Worm (Caenorhabditis elegans) whole organism, L4/young adult: ENCODE data around the gene srj-23.

Source experiments
- dao-5 ChIP-seq: sonication (generic microtip); optimal IDR thresholded peaks from 2 replicates; lab custom pipeline; 2016; ENCODE audit warnings: missing genotype, missing genetic modification characterization, moderate library complexity, missing compliant biosample characterization
- him-1 ChIP-seq: sonication (generic microtip); optimal IDR thresholded peaks from 2 replicates; lab custom pipeline; 2016; ENCODE audit warnings: missing genotype, missing genetic modification reagents, missing genetic modification characterization, missing compliant biosample characterization

- TF ChIP-seq him-1 (tag; lab: Kevin White, UChicago) (no peak), dao-5 (tag; lab: Kevin White, UChicago) (no peak)
Observed at ce11 chrV:1467444-1467843, 16.0 kb downstream of the srj-23 start, which contains the start of gene gid-8.
